Worm (Caenorhabditis elegans): Measurements from ENCODE around the gene F10G2.4.
"Not testable (repeated sequence)": the region's sequence is repeated elsewhere in the genome, so short reads cannot be mapped to it uniquely, and the experiment has no call there.

Gene F10G2.4

DNA sequence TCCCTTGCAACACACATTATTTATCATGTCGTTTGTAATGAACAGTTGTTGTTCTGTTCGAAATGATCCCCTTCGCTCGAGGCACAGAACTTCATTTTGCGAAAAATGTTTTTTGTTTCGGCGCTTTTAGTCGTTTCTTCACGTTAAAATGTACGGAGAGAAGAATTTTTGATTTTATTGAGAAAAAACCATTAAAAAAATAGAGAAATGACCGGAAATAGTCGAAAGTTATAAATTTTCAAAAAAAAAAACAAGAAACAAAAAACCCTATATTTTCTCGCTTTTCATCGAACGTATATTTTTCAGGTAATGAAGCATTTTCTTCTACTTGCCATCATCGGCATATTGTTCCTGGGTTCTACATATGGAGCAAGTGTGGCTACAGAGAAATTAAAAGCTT lies 5.2 kb downstream of the F10G2.4 start, which contains the start of gene F10G2.1:
Gene F10G2.1 (plus strand): TSS at position 301 of the 400 bp plus-strand sequence.
- no peak for TF ChIP-seq tra-4 (tag; optimal IDR thresholded peaks at IDR 0.05)
- TF ChIP-seq aly-1 (tag; optimal IDR thresholded peaks at IDR 0.05) = no peak
- no peak for TF ChIP-seq hnd-1 (tag; optimal IDR thresholded peaks at IDR 0.05)
- TF ChIP-seq tbx-37 (GFP tag; conservative IDR thresholded peaks at IDR 0.05) = no peak
- no peak for TF ChIP-seq ceh-13 (GFP tag; optimal IDR thresholded peaks at IDR 0.05)
- TF ChIP-seq ceh-36 (tag; optimal IDR thresholded peaks at IDR 0.05) = no peak
- TF ChIP-seq flt-1 (GFP tag; IDR thresholded peaks at IDR 0.05) = no peak
- no peak for TF ChIP-seq scrt-1 (GFP tag; IDR thresholded peaks at IDR 0.05)
- TF ChIP-seq F13C5.2 (tag; optimal IDR thresholded peaks at IDR 0.05) = no peak
- no peak for TF ChIP-seq ama-1 (optimal IDR thresholded peaks at IDR 0.05)
- no peak for TF ChIP-seq ets-7 (tag; optimal IDR thresholded peaks at IDR 0.05)
- TF ChIP-seq hmbx-1 (tag; optimal IDR thresholded peaks at IDR 0.05) = no peak
- TF ChIP-seq pes-1 (GFP tag; IDR thresholded peaks at IDR 0.05) = no peak

DNA sequence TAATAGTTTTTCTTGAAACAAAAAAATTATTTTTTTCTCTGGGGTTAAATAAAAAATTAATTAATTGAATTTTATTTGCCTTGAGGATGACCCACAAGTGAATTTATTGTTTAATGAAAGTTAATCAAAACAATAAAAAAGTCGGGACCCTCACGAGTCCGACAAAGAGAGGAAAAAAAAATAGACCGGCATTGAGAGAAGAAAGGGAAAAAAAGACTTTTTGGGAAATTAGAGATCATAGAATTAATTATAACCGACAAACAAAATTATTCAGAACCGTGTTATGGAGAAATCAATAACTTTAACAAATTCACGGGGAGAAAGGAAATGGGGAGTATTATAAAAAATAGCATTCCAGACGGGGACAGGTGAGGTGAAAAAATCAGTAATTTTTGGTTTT lies 10.2 kb downstream of the F10G2.4 start, which contains the start of gene F10G2.7:
Gene F10G2.7 (minus strand): TSS at position 101 of the 400 bp plus-strand sequence.
- TF ChIP-seq ceh-13 (GFP tag; optimal IDR thresholded peaks at IDR 0.05); ama-1 (optimal IDR thresholded peaks at IDR 0.05); tra-4 (tag; optimal IDR thresholded peaks at IDR 0.05): not testable (repeated sequence)

DNA sequence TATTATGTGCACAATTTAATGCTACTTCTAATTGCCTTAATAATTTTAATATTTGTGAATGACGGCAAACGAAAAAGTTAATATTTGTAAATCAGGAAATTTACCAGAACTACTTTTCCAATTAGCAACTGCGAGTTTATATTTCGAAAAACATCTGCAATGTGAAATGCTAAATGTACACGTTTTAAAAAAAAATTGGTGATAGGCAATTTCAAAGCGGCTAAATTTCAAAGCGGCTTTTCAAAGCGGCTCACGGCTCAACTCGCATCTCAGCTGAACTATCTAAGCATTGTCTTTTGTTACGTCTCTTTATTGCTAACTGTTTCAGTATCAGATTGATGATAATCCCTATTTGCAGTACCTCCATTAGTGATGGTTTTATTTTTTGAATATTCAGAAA lies 12.8 kb downstream of the F10G2.4 start, which contains the start of gene srh-187:
Gene srh-187 (minus strand): TSS at position 101 of the 400 bp plus-strand sequence.
- TF ChIP-seq hmg-4 (GFP tag; optimal IDR thresholded peaks at IDR 0.05) = no peak

DNA sequence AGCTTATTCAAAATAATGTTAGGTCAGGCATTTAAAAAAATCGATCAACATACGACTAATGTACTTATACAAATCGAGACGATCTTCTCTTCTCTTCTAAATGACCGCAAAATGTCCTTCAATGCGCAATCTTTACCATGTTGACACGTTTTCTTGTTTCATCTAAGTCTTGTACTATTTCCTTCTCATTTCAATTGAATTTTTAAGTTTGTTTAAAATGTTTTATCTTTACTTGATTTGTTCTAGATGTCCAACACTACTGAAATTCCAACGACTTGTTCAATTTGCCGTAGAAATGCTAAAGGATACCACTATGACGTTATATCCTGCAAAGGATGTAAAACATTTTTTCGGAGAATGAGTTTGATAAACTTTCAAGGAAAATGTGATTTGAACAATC lies 14.9 kb downstream of the F10G2.4 start, which contains the start of the genes nhr-263 and nhr-148:
Gene nhr-263 (minus strand): TSS at position 101 of the 400 bp plus-strand sequence.
Gene nhr-148 (plus strand): TSS at position 215 of the 400 bp plus-strand sequence.
- TF ChIP-seq F13C5.2 (tag; optimal IDR thresholded peaks at IDR 0.05) (no peak), ceh-13 (GFP tag; optimal IDR thresholded peaks at IDR 0.05) (no peak), hnd-1 (tag; optimal IDR thresholded peaks at IDR 0.05) (no peak), pes-1 (GFP tag; IDR thresholded peaks at IDR 0.05) (no peak), B0310.2 (tag; optimal IDR thresholded peaks at IDR 0.05) (no peak), ceh-36 (tag; optimal IDR thresholded peaks at IDR 0.05) (no peak), tra-4 (tag; optimal IDR thresholded peaks at IDR 0.05) (no peak), aly-1 (tag; optimal IDR thresholded peaks at IDR 0.05) (no peak)

DNA sequence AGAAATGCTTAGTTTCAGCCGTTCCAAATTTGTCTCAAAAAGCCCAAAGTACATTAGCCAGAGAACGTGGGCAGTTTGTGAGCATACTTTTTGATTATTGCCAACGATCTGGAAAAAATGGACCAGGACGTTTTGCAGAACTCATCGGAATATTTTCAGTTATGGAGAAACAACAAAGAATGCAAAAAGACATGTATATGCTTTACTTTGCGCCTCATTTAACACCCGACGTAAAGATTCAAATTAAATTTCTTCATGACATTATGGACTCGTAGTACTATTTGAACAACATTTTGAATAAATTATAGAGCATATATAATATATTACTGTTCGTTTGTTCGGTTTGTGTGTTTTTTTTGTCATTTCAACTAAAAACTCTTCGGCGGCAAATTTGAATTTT lies 16.5 kb downstream of the F10G2.4 start, which contains the start of gene srh-244:
Gene srh-244 (plus strand): TSS at position 301 of the 400 bp plus-strand sequence.
- TF ChIP-seq hmg-4 (GFP tag; optimal IDR thresholded peaks at IDR 0.05) (no peak), tra-4 (tag; optimal IDR thresholded peaks at IDR 0.05) (no peak), tbx-37 (GFP tag; conservative IDR thresholded peaks at IDR 0.05) (no peak), ceh-36 (tag; optimal IDR thresholded peaks at IDR 0.05) (no peak), F13C5.2 (tag; optimal IDR thresholded peaks at IDR 0.05) (no peak), flt-1 (GFP tag; IDR thresholded peaks at IDR 0.05) (no peak), tbx-11 (GFP tag; IDR thresholded peaks at IDR 0.05) (no peak), sea-1 (GFP tag; conservative IDR thresholded peaks at IDR 0.05) (no peak), hnd-1 (tag; optimal IDR thresholded peaks at IDR 0.05) (no peak), aly-1 (tag; optimal IDR thresholded peaks at IDR 0.05) (no peak), ceh-13 (GFP tag; optimal IDR thresholded peaks at IDR 0.05) (no peak), ets-7 (tag; optimal IDR thresholded peaks at IDR 0.05) (no peak)

DNA sequence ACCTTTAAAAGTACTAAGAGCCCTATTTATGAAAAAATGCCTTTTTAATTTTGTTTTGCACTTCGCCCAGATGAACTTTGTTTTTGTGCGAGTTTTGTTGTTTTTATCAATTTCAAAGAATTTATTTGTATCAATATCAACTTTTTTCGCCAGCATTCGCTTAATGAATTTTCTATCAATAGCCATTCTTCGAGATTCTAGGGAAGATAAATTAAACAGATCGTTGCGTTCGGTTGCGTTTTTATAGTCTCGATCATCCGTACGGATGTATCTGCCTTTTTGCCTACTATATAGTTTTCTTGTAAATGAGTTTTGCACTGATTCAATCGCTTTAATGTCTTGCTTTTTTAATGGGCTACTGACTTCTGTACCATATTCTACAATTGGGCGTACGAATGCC lies 18.5 kb downstream of the F10G2.4 start, which contains the start of gene nhr-147:
Gene nhr-147 (plus strand): TSS at position 301 of the 400 bp plus-strand sequence.
- not testable (repeated sequence) for TF ChIP-seq tbx-37 (GFP tag; conservative IDR thresholded peaks at IDR 0.05); B0310.2 (tag; optimal IDR thresholded peaks at IDR 0.05); aly-1 (tag; optimal IDR thresholded peaks at IDR 0.05)

DNA sequence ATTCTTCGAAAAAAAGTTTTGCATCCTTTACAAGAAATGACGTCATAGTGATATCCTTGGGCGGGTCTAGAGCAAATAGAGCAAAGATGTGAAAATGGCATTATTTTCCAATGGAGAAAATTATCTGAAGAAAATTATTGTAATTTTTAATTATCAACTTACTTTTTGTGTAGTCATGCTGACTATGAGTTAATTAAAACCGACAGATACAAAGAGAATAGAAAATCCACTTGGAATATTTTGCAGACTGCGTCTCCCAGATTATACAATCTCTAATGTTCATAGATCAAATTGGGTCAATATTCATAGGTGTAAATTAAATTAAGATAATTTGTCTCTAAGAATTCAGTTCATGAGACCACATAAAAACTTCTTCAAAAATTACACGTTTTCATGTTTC lies 22.5 kb downstream of the F10G2.4 start, which contains the start of gene nhr-149:
Gene nhr-149 (minus strand): TSS at position 101 of the 400 bp plus-strand sequence.
- TF ChIP-seq hnd-1 (tag; optimal IDR thresholded peaks at IDR 0.05) (no peak), ceh-36 (tag; optimal IDR thresholded peaks at IDR 0.05) (no peak), tbx-11 (GFP tag; IDR thresholded peaks at IDR 0.05) (no peak), sea-1 (GFP tag; conservative IDR thresholded peaks at IDR 0.05) (no peak), ceh-13 (GFP tag; optimal IDR thresholded peaks at IDR 0.05) (no peak), B0310.2 (tag; optimal IDR thresholded peaks at IDR 0.05) (no peak), tbx-37 (GFP tag; conservative IDR thresholded peaks at IDR 0.05) (no peak), ama-1 (optimal IDR thresholded peaks at IDR 0.05) (no peak), flt-1 (GFP tag; IDR thresholded peaks at IDR 0.05) (no peak), hmg-4 (GFP tag; optimal IDR thresholded peaks at IDR 0.05) (no peak), tra-4 (tag; optimal IDR thresholded peaks at IDR 0.05) (no peak), aly-1 (tag; optimal IDR thresholded peaks at IDR 0.05) (no peak), F13C5.2 (tag; optimal IDR thresholded peaks at IDR 0.05) (no peak), ets-7 (tag; optimal IDR thresholded peaks at IDR 0.05) (no peak)

DNA sequence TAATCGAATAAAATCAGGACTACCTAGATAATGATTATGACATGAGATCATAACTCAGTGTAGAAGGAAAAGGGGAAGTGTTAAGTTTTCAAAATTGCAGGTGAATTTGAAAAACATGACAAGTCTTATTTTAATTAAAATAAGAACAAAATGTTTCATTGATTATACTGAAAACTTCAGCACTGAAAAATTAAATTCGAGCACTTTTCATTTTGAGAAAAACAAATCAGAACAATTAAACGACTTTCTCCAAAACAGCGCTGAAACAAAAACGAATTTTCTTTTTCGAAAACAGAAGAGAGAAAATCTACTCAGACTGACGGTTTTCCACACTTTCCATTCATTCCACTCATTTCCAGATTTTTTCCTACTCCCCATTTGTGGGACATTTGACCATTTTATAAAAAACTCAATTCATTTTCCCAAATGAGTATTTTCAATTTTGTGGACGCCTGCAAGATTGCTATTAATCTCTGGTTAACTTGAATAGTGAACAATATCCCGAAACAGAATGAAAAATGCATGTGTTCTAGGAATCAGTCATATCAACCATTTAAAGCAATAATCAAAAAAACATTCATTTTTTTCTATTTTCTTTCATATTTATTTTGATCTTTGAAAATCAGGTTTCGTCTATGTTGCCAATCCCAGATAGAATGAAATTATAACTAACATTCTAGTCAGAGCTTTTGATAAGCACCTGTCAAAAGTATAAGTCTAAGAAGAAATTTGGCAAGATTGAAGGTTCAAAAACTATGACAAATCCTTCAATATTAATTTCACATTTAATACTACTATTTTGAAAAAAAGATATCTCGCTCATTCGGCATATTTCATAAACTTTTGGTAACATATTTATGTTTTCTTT lies 25.4 kb downstream of the F10G2.4 start, which contains the start of the genes srh-231 and srh-275:
Gene srh-231 (minus strand): TSS at position 51 of the 868 bp plus-strand sequence.
Gene srh-275 (plus strand): TSS at position 818 of the 868 bp plus-strand sequence.
- TF ChIP-seq hmg-4 (GFP tag; optimal IDR thresholded peaks at IDR 0.05) = no peak
- no peak for TF ChIP-seq aly-1 (tag; optimal IDR thresholded peaks at IDR 0.05)
- no peak for TF ChIP-seq scrt-1 (GFP tag; IDR thresholded peaks at IDR 0.05)
- TF ChIP-seq ets-7 (tag; optimal IDR thresholded peaks at IDR 0.05) = no peak
- no peak for TF ChIP-seq sea-1 (GFP tag; conservative IDR thresholded peaks at IDR 0.05)
- no peak for TF ChIP-seq F13C5.2 (tag; optimal IDR thresholded peaks at IDR 0.05)
- no peak for TF ChIP-seq ceh-36 (tag; optimal IDR thresholded peaks at IDR 0.05)
- no peak for TF ChIP-seq tbx-11 (GFP tag; IDR thresholded peaks at IDR 0.05)
- no peak for TF ChIP-seq B0310.2 (tag; optimal IDR thresholded peaks at IDR 0.05)
- no peak for TF ChIP-seq pes-1 (GFP tag; IDR thresholded peaks at IDR 0.05)
- TF ChIP-seq hnd-1 (tag; optimal IDR thresholded peaks at IDR 0.05) = no peak
- no peak for TF ChIP-seq tbx-37 (GFP tag; conservative IDR thresholded peaks at IDR 0.05)
- no peak for TF ChIP-seq tra-4 (tag; optimal IDR thresholded peaks at IDR 0.05)
- no peak for TF ChIP-seq flt-1 (GFP tag; IDR thresholded peaks at IDR 0.05)
- no peak for TF ChIP-seq ama-1 (optimal IDR thresholded peaks at IDR 0.05)
- TF ChIP-seq hmbx-1 (tag; optimal IDR thresholded peaks at IDR 0.05) = no peak

All from whole organism, early embryonic.